Worm (Caenorhabditis elegans) whole organism, mixed stage, embryonic: ENCODE measurements around the gene nlp-27.

Experiments used
- ceh-43 ChIP-seq: fragments of 200-800 bp; sonication (Bioruptor generic); optimal IDR thresholded peaks from 2 replicates; lab custom pipeline; 2018; ENCODE audit warnings: mild to moderate bottlenecking, missing genetic modification characterization, moderate library complexity, missing compliant biosample characterization
- hlh-1 ChIP-seq: fragments of 150-350 bp; optimal IDR thresholded peaks from 2 replicates; lab custom pipeline; 2014; ENCODE audit warnings: missing biosample characterization, missing genetic modification reagents, missing genetic modification characterization
- nhr-76 ChIP-seq: sonication (generic microtip); optimal IDR thresholded peaks from 2 replicates; lab custom pipeline; 2017; ENCODE audit warnings: missing biosample characterization, missing genetic modification characterization
- tbx-8 ChIP-seq: fragments of 200-800 bp; sonication (Bioruptor generic); optimal IDR thresholded peaks from 2 replicates; lab custom pipeline; 2018; ENCODE audit warnings: mild to moderate bottlenecking, missing genetic modification characterization, moderate library complexity, missing compliant biosample characterization

ce11 chrV:4019188-4019587 lies 30.0 kb downstream of the nlp-27 start, which contains the start of gene K09D9.3:
- TF ChIP-seq tbx-8 (GFP tag; lab: Kevin White, UChicago), result no peak
- TF ChIP-seq nhr-76 (tag; lab: Kevin White, UChicago), result no peak
- no peak for TF ChIP-seq ceh-43 (GFP tag; lab: Kevin White, UChicago)
- no peak for TF ChIP-seq hlh-1 (tag; lab: Kevin White, UChicago)
